Worm (Caenorhabditis elegans) whole organism, young adult: ENCODE data around the gene abt-1.

ENCODE experiments used
- B0019.2 ChIP-seq: fragments of 200-800 bp; sonication (Bioruptor generic); conservative IDR thresholded peaks from 2 replicates; pipeline ENCODE4 v1.3.6; 2022; ENCODE audit warnings: missing genetic modification reagents, missing genetic modification characterization, missing compliant biosample characterization
- B0261.1 ChIP-seq: sonication (generic microtip); optimal IDR thresholded peaks from 2 replicates; lab custom pipeline; 2016; ENCODE audit warnings: mild to moderate bottlenecking, missing genetic modification characterization, moderate library complexity, missing compliant biosample characterization
- C17E4.6 ChIP-seq: fragments of 200-800 bp; sonication (Bioruptor generic); IDR thresholded peaks from 2 replicates; pipeline ENCODE4 v1.3.6; 2022; ENCODE audit warnings: missing genetic modification reagents, missing genetic modification characterization, missing compliant biosample characterization
- F22D6.2 ChIP-seq: sonication (generic microtip); optimal IDR thresholded peaks from 2 replicates; lab custom pipeline; 2016; ENCODE audit warnings: mild to moderate bottlenecking, missing genetic modification characterization, missing compliant biosample characterization
- F55B11.4 ChIP-seq: sonication (generic microtip); optimal IDR thresholded peaks from 2 replicates; lab custom pipeline; 2016; ENCODE audit warnings: missing compliant biosample characterization, missing genetic modification characterization, borderline replicate concordance; ENCODE audit not compliant: insufficient read depth
- F57A8.1 ChIP-seq: fragments of 200-800 bp; sonication (Bioruptor generic); optimal IDR thresholded peaks from 2 replicates; lab custom pipeline; 2018; ENCODE audit warnings: mild to moderate bottlenecking, missing genetic modification characterization, moderate library complexity, missing compliant biosample characterization
- T26A5.8 ChIP-seq: sonication (generic microtip); optimal IDR thresholded peaks from 2 replicates; lab custom pipeline; 2016; ENCODE audit warnings: missing genetic modification characterization, missing compliant biosample characterization
- Y56A3A.18 ChIP-seq: fragments of 200-800 bp; sonication (Bioruptor generic); IDR thresholded peaks from 2 replicates; pipeline ENCODE4 v1.3.6; 2022; ENCODE audit warnings: missing genetic modification reagents, missing genetic modification characterization, missing compliant biosample characterization
- akir-1 ChIP-seq: fragments of 200-800 bp; sonication (Bioruptor generic); optimal IDR thresholded peaks from 2 replicates; lab custom pipeline; 2018; ENCODE audit warnings: mild to moderate bottlenecking, missing genetic modification characterization, moderate library complexity, missing compliant biosample characterization
- aptf-3 ChIP-seq: fragments of 200-800 bp; sonication (Bioruptor generic); IDR thresholded peaks from 2 replicates; pipeline ENCODE4 v1.3.6; 2022; ENCODE audit warnings: missing genetic modification characterization, missing compliant biosample characterization
- athp-1 ChIP-seq: sonication (generic microtip); optimal IDR thresholded peaks from 2 replicates; lab custom pipeline; 2017; ENCODE audit warnings: mild to moderate bottlenecking, missing genetic modification characterization, missing compliant biosample characterization
- attf-5 ChIP-seq: fragments of 200-800 bp; sonication (Bioruptor generic); optimal IDR thresholded peaks from 2 replicates; lab custom pipeline; 2018; ENCODE audit warnings: mild to moderate bottlenecking, missing genetic modification characterization, missing compliant biosample characterization
- attf-6 ChIP-seq: fragments of 200-800 bp; sonication (Bioruptor generic); IDR thresholded peaks from 2 replicates; pipeline ENCODE4 v1.3.6; 2022; ENCODE audit warnings: missing genetic modification reagents, missing genetic modification characterization, missing compliant biosample characterization
- bed-2 ChIP-seq: fragments of 200-800 bp; sonication (Bioruptor generic); IDR thresholded peaks from 2 replicates; pipeline ENCODE4 v1.3.6; 2022; ENCODE audit warnings: missing genetic modification reagents, missing genetic modification characterization, missing compliant biosample characterization
- ceh-100 ChIP-seq: fragments of 200-800 bp; sonication (Bioruptor generic); IDR thresholded peaks from 2 replicates; pipeline ENCODE4 v1.3.6; 2022; ENCODE audit warnings: missing genetic modification reagents, missing genetic modification characterization, missing compliant biosample characterization
- ceh-58 ChIP-seq: fragments of 200-800 bp; sonication (Bioruptor generic); IDR thresholded peaks from 2 replicates; pipeline ENCODE4 v1.3.6; 2022; ENCODE audit warnings: missing genetic modification characterization, missing compliant biosample characterization
- ceh-91 ChIP-seq: fragments of 200-800 bp; sonication (Bioruptor generic); IDR thresholded peaks from 2 replicates; pipeline ENCODE4 v1.3.6; 2022; ENCODE audit warnings: missing genetic modification reagents, missing genetic modification characterization, missing compliant biosample characterization
- chd-7 ChIP-seq: sonication (generic microtip); optimal IDR thresholded peaks from 2 replicates; lab custom pipeline; 2016; ENCODE audit warnings: mild to moderate bottlenecking, missing genetic modification characterization, moderate library complexity, missing compliant biosample characterization
- ets-4 ChIP-seq: fragments of 200-800 bp; sonication (Bioruptor generic); optimal IDR thresholded peaks from 2 replicates; lab custom pipeline; 2018; ENCODE audit warnings: mild to moderate bottlenecking, missing genetic modification characterization, missing compliant biosample characterization
- fkh-3 ChIP-seq: sonication (generic microtip); optimal IDR thresholded peaks from 2 replicates; lab custom pipeline; 2016; ENCODE audit warnings: mild to moderate bottlenecking, missing genetic modification characterization, missing compliant biosample characterization
- him-1 ChIP-seq: sonication (generic microtip); optimal IDR thresholded peaks from 2 replicates; lab custom pipeline; 2016; ENCODE audit warnings: missing genotype, missing genetic modification reagents, missing genetic modification characterization, missing compliant biosample characterization
- hmg-1.2 ChIP-seq: fragments of 200-800 bp; sonication (Bioruptor generic); IDR thresholded peaks from 2 replicates; pipeline ENCODE4 v1.3.6; 2022; ENCODE audit warnings: missing genetic modification reagents, missing genetic modification characterization, missing compliant biosample characterization
- hrde-1 ChIP-seq: sonication (generic microtip); optimal IDR thresholded peaks from 2 replicates; lab custom pipeline; 2016; ENCODE audit warnings: missing genetic modification characterization, mild to moderate bottlenecking, missing compliant biosample characterization, moderate library complexity, missing genotype, missing genetic modification reagents, borderline replicate concordance
- let-526 ChIP-seq: fragments of 200-800 bp; sonication (Bioruptor generic); IDR thresholded peaks from 2 replicates; pipeline ENCODE4 v1.3.6; 2022; ENCODE audit warnings: missing genetic modification reagents, missing genetic modification characterization, missing compliant biosample characterization
- lin-26 ChIP-seq: fragments of 200-800 bp; sonication (Bioruptor generic); IDR thresholded peaks from 2 replicates; pipeline ENCODE4 v1.3.6; 2022; ENCODE audit warnings: missing genetic modification reagents, missing genetic modification characterization, missing compliant biosample characterization
- lin-35 ChIP-seq, 3 experiments: fragments of 150-350 bp in 2 of 3; sonication (generic microtip) in 1 of 3; optimal IDR thresholded peaks; 2 replicates each; lab custom pipeline; 2014 to 2018; ENCODE audit warnings: missing biosample characterization in 3 of 3, missing genetic modification characterization in 3 of 3, missing genetic modification reagents in 3 of 3
- lir-1 ChIP-seq: fragments of 200-800 bp; sonication (Bioruptor generic); conservative IDR thresholded peaks from 2 replicates; pipeline ENCODE4 v1.3.6; 2022; ENCODE audit warnings: missing genetic modification reagents, missing genetic modification characterization, missing compliant biosample characterization
- lsy-27 ChIP-seq: sonication (generic microtip); optimal IDR thresholded peaks from 2 replicates; lab custom pipeline; 2017; ENCODE audit warnings: missing genetic modification characterization, mild to moderate bottlenecking, missing compliant biosample characterization, antibody characterized with exemption, missing genotype, borderline replicate concordance; ENCODE audit not compliant: insufficient read depth
- madf-10 ChIP-seq: sonication (generic microtip); optimal IDR thresholded peaks from 2 replicates; lab custom pipeline; 2016; ENCODE audit warnings: mild to moderate bottlenecking, missing genetic modification characterization, missing compliant biosample characterization
- madf-3 ChIP-seq: fragments of 200-800 bp; sonication (Bioruptor generic); IDR thresholded peaks from 2 replicates; pipeline ENCODE4 v1.3.6; 2022; ENCODE audit warnings: missing genetic modification reagents, missing genetic modification characterization, missing compliant biosample characterization
- mcd-1 ChIP-seq: fragments of 200-800 bp; sonication (Bioruptor generic); IDR thresholded peaks from 2 replicates; pipeline ENCODE4 v1.3.6; 2022; ENCODE audit warnings: missing genetic modification reagents, missing genetic modification characterization, missing compliant biosample characterization
- mel-28 ChIP-seq: sonication (generic microtip); optimal IDR thresholded peaks from 2 replicates; lab custom pipeline; 2016; ENCODE audit warnings: borderline replicate concordance, mild to moderate bottlenecking, missing genetic modification characterization, missing compliant biosample characterization
- nfya-1 ChIP-seq: sonication (generic microtip); optimal IDR thresholded peaks from 2 replicates; lab custom pipeline; 2017; ENCODE audit warnings: antibody characterized with exemption, missing compliant biosample characterization, missing genetic modification characterization, borderline replicate concordance; ENCODE audit not compliant: insufficient read depth
- nfyb-1 ChIP-seq: fragments of 200-800 bp; sonication (Bioruptor generic); IDR thresholded peaks from 2 replicates; pipeline ENCODE4 v1.3.6; 2022; ENCODE audit warnings: missing genetic modification reagents, missing genetic modification characterization, missing compliant biosample characterization
- nhr-80 ChIP-seq: sonication (generic microtip); optimal IDR thresholded peaks from 2 replicates; lab custom pipeline; 2016; ENCODE audit warnings: missing genetic modification characterization, missing compliant biosample characterization
- pbrm-1 ChIP-seq: fragments of 200-800 bp; sonication (Bioruptor generic); IDR thresholded peaks from 2 replicates; pipeline ENCODE4 v1.3.6; 2022; ENCODE audit warnings: missing genetic modification reagents, missing genetic modification characterization, missing compliant biosample characterization
- pha-4 ChIP-seq: fragments of 150-350 bp; sonication (generic microtip); optimal IDR thresholded peaks from 2 replicates; lab custom pipeline; 2014; ENCODE audit warnings: missing biosample characterization, missing genetic modification reagents, missing genetic modification characterization
- rcor-1 ChIP-seq: fragments of 200-800 bp; sonication (Bioruptor generic); IDR thresholded peaks from 2 replicates; pipeline ENCODE4 v1.3.6; 2022; ENCODE audit warnings: missing genetic modification reagents, missing genetic modification characterization, missing compliant biosample characterization
- rec-8 ChIP-seq, 2 experiments: sonication (generic microtip); optimal IDR thresholded peaks; 2 replicates each; lab custom pipeline; 2016; ENCODE audit warnings: mild to moderate bottlenecking in 2 of 2, missing genetic modification characterization in 2 of 2, missing genetic modification reagents in 2 of 2, missing genotype in 2 of 2, missing biosample characterization in 1 of 2, missing compliant biosample characterization in 1 of 2, moderate library complexity in 1 of 2
- sea-2 ChIP-seq: fragments of 200-800 bp; sonication (Bioruptor generic); IDR thresholded peaks from 2 replicates; pipeline ENCODE4 v1.3.6; 2022; ENCODE audit warnings: missing genetic modification characterization, missing compliant biosample characterization
- snpc-4 ChIP-seq, 5 experiments: fragments of 150-350 bp in 1 of 5; sonication (generic microtip) in 4 of 5; optimal IDR thresholded peaks; 2 replicates each; lab custom pipeline; 2014 to 2018; ENCODE audit warnings: missing genetic modification characterization in 5 of 5, missing biosample characterization in 3 of 5, antibody characterized with exemption in 2 of 5, mild to moderate bottlenecking in 2 of 5, missing compliant biosample characterization in 2 of 5, missing genotype in 2 of 5, moderate library complexity in 2 of 5, missing genetic modification reagents in 1 of 5
- xnd-1 ChIP-seq: sonication (generic microtip); optimal IDR thresholded peaks from 2 replicates; lab custom pipeline; 2016; ENCODE audit warnings: missing genotype, missing genetic modification reagents, missing genetic modification characterization, missing compliant biosample characterization
- zfh-2 ChIP-seq: fragments of 200-800 bp; sonication (Bioruptor generic); conservative IDR thresholded peaks from 2 replicates; pipeline ENCODE4 v1.3.6; 2022; ENCODE audit warnings: missing genetic modification reagents, missing genetic modification characterization, missing compliant biosample characterization
- zim-3 ChIP-seq: sonication (generic microtip); optimal IDR thresholded peaks from 2 replicates; lab custom pipeline; 2017; ENCODE audit warnings: mild to moderate bottlenecking, missing genetic modification characterization, moderate library complexity, missing compliant biosample characterization
- ztf-22 ChIP-seq: fragments of 200-800 bp; sonication (Bioruptor generic); optimal IDR thresholded peaks from 2 replicates; lab custom pipeline; 2018; ENCODE audit warnings: mild to moderate bottlenecking, missing genetic modification characterization, moderate library complexity, missing compliant biosample characterization
- ztf-26 ChIP-seq: sonication (generic microtip); optimal IDR thresholded peaks from 2 replicates; lab custom pipeline; 2017; ENCODE audit warnings: missing genetic modification characterization, missing compliant biosample characterization
- ztf-3 ChIP-seq: fragments of 200-800 bp; sonication (Bioruptor generic); optimal IDR thresholded peaks from 2 replicates; lab custom pipeline; 2018; ENCODE audit warnings: mild to moderate bottlenecking, missing genetic modification characterization, missing compliant biosample characterization
- ztf-6 ChIP-seq: fragments of 200-800 bp; sonication (Bioruptor generic); IDR thresholded peaks from 2 replicates; pipeline ENCODE4 v1.3.6; 2022; ENCODE audit warnings: missing genetic modification reagents, missing genetic modification characterization, missing compliant biosample characterization

The abt-1 gene

ce11 chrIV:10222122-10222589 is 7.4 kb upstream of the abt-1 start, which contains the start of gene C24F3.2 (continued):
- TF ChIP-seq let-526 (GFP tag; lab: Robert Waterston, UW) (no peak; the same call in 1 of the 2 replicates), him-1 (no peak), F55B11.4 (no peak), ceh-91 (GFP tag; lab: Robert Waterston, UW) (no peak), B0019.2 (no peak), nfya-1 (tag; lab: Kevin White, UChicago) (no peak), lin-35 (GFP tag; optimal IDR thresholded peaks at IDR 0.05; lab: Kevin White, UChicago) (peak in 1 of 3 experiments; percentile 46), madf-10 (tag; lab: Kevin White, UChicago) (no peak), athp-1 (tag; lab: Kevin White, UChicago) (no peak), fkh-3 (tag; lab: Kevin White, UChicago) (no peak), Y56A3A.18 (GFP tag; lab: Robert Waterston, UW) (no peak), ceh-58 (no peak), zfh-2 (no peak), hrde-1 (tag; lab: Kevin White, UChicago) (no peak), C17E4.6 (GFP tag; lab: Robert Waterston, UW) (no peak), madf-3 (no peak), attf-5 (GFP tag; lab: Kevin White, UChicago) (peak; percentile 79), B0261.1 (tag; lab: Kevin White, UChicago) (no peak), ztf-3 (no peak), ztf-22 (no peak), rcor-1 (no peak), bed-2 (GFP tag; lab: Robert Waterston, UW) (no peak), ceh-100 (no peak), nfyb-1 (no peak), lsy-27 (tag; lab: Kevin White, UChicago) (no peak), pbrm-1 (0 out of 2 replicates have a peak, but pooled peaks have one; percentile 32), sea-2 (no peak), lir-1 (GFP tag; lab: Robert Waterston, UW) (no peak), T26A5.8 (tag; lab: Kevin White, UChicago) (no peak), pha-4 (tag; lab: Kevin White, UChicago) (no peak), zim-3 (tag; lab: Kevin White, UChicago) (no peak), xnd-1 (tag; lab: Kevin White, UChicago) (no peak), snpc-4 (GFP tag; optimal IDR thresholded peaks at IDR 0.05; lab: Kevin White, UChicago) (no peak), snpc-4 (tag; optimal IDR thresholded peaks at IDR 0.05; lab: Kevin White, UChicago) (peak in 1 of 4 experiments; percentile 20), hmg-1.2 (GFP tag; lab: Robert Waterston, UW) (peak; percentile 80; the same call in 1 of the 2 replicates), lin-26 (GFP tag; lab: Robert Waterston, UW) (no peak), akir-1 (GFP tag; lab: Kevin White, UChicago) (no peak), ztf-26 (tag; lab: Kevin White, UChicago) (no peak), F57A8.1 (no peak), attf-6 (GFP tag; lab: Robert Waterston, UW) (no peak), ztf-6 (no peak), aptf-3 (GFP tag; lab: Robert Waterston, UW) (no peak), nhr-80 (tag; lab: Kevin White, UChicago) (peak; percentile 69), F22D6.2 (tag; lab: Kevin White, UChicago) (no peak), chd-7 (tag; lab: Kevin White, UChicago) (no peak), mcd-1 (no peak), ets-4 (GFP tag; lab: Kevin White, UChicago) (no peak), mel-28 (no peak), rec-8 (tag; optimal IDR thresholded peaks at IDR 0.05; lab: Kevin White, UChicago) (no peak)
